Worm (Caenorhabditis elegans): ENCODE results near the gene C43F9.11.

The C43F9.11 gene

ce11 chrIV:10609920-10610319 is 13.3 kb downstream of the C43F9.11 start:
- TF ChIP-seq hlh-17 (GFP tag; optimal IDR thresholded peaks at IDR 0.05; ENCODE audit: borderline replicate concordance) (no peak), ztf-11 (tag; optimal IDR thresholded peaks at IDR 0.05) (no peak), ces-1 (GFP tag; optimal IDR thresholded peaks at IDR 0.05) (no peak), elt-3 (tag; optimal IDR thresholded peaks at IDR 0.05) (peak in 5 of 6 experiments; percentile 46 to 79 (median 61)), lin-14 (GFP tag; optimal IDR thresholded peaks at IDR 0.05) (peak; percentile 51), sox-4 (tag; optimal IDR thresholded peaks at IDR 0.05) (no peak), dsc-1 (tag; optimal IDR thresholded peaks at IDR 0.05) (no peak), nhr-84 (tag; optimal IDR thresholded peaks at IDR 0.05) (no peak), mef-2 (tag; optimal IDR thresholded peaks at IDR 0.05) (no peak), nhr-85 (tag) (peak; percentile 80), blmp-1 (tag; optimal IDR thresholded peaks at IDR 0.05) (peak; percentile 55), nhr-20 (tag; optimal IDR thresholded peaks at IDR 0.05) (peak; percentile 21)

ce11 chrIV:10612281-10612680 is 15.7 kb downstream of the C43F9.11 start:
- peak in 1 of 6 experiments; percentile 3 for TF ChIP-seq elt-3 (tag; optimal IDR thresholded peaks at IDR 0.05)
- no peak for TF ChIP-seq nhr-11 (tag; optimal IDR thresholded peaks at IDR 0.05)
- TF ChIP-seq fkh-10 (GFP tag; optimal IDR thresholded peaks at IDR 0.05): no peak
- TF ChIP-seq nhr-71 (tag; optimal IDR thresholded peaks at IDR 0.05): peak; percentile 19
- no peak for TF ChIP-seq egl-13 (tag; optimal IDR thresholded peaks at IDR 0.05)
- TF ChIP-seq blmp-1 (tag; optimal IDR thresholded peaks at IDR 0.05): peak; percentile 69
- TF ChIP-seq hpl-2 (GFP tag; optimal IDR thresholded peaks at IDR 0.05): no peak
- TF ChIP-seq nhr-20 (tag; optimal IDR thresholded peaks at IDR 0.05): peak; percentile 27
- TF ChIP-seq snu-23 (GFP tag; optimal IDR thresholded peaks at IDR 0.05): peak; percentile 12
- TF ChIP-seq lin-14 (GFP tag; optimal IDR thresholded peaks at IDR 0.05): peak; percentile 36
- peak; percentile 83 for TF ChIP-seq nhr-85 (tag)

ce11 chrIV:10614918-10615477 is 18.4 kb downstream of the C43F9.11 start, which contains the start of gene ptr-14:
Gene ptr-14 (plus strand): TSS chrIV:10615427.
- TF ChIP-seq lsy-2 (tag; optimal IDR thresholded peaks at IDR 0.05) (no peak), nhr-85 (tag) (peak; percentile 50)

ce11 chrIV:10616366-10616765 is 19.8 kb downstream of the C43F9.11 start:
- no peak for TF ChIP-seq mef-2 (tag; optimal IDR thresholded peaks at IDR 0.05)
- TF ChIP-seq elt-3 (tag; optimal IDR thresholded peaks at IDR 0.05): peak in 1 of 6 experiments; percentile 57
- no peak for TF ChIP-seq tlp-1 (tag; optimal IDR thresholded peaks at IDR 0.05)
- peak; percentile 76 for TF ChIP-seq blmp-1 (tag; optimal IDR thresholded peaks at IDR 0.05)
- TF ChIP-seq efl-1 (optimal IDR thresholded peaks at IDR 0.05): no peak
- TF ChIP-seq efl-1 (GFP tag; optimal IDR thresholded peaks at IDR 0.05 in 1 of 2): peak in 1 of 2 experiments; percentile 21
- TF ChIP-seq nhr-237 (tag; optimal IDR thresholded peaks at IDR 0.05): no peak

ce11 chrIV:10617099-10617498 is 20.5 kb downstream of the C43F9.11 start:
- TF ChIP-seq blmp-1 (tag; optimal IDR thresholded peaks at IDR 0.05) (peak; percentile 44), alr-1 (tag; optimal IDR thresholded peaks at IDR 0.05; ENCODE audit: borderline replicate concordance) (no peak), dpl-1 (GFP tag; optimal IDR thresholded peaks at IDR 0.05) (no peak), nhr-85 (tag) (peak; percentile 66), snu-23 (GFP tag; optimal IDR thresholded peaks at IDR 0.05) (peak; percentile 24), elt-3 (tag; optimal IDR thresholded peaks at IDR 0.05) (peak in 1 of 6 experiments; percentile 46), grh-1 (GFP tag; IDR thresholded peaks at IDR 0.05) (no peak), lin-35 (GFP tag; optimal IDR thresholded peaks at IDR 0.05) (peak in 1 of 2 experiments; percentile 12), efl-1 (optimal IDR thresholded peaks at IDR 0.05) (no peak), efl-1 (GFP tag; optimal IDR thresholded peaks at IDR 0.05 in 1 of 2) (peak in 1 of 2 experiments; percentile 18), lin-14 (GFP tag; optimal IDR thresholded peaks at IDR 0.05) (peak; percentile 65), nhr-20 (tag; optimal IDR thresholded peaks at IDR 0.05) (peak; percentile 50)

- no peak for TF ChIP-seq sox-4 (tag; optimal IDR thresholded peaks at IDR 0.05)
- no peak for TF ChIP-seq lin-13 (GFP tag; optimal IDR thresholded peaks at IDR 0.05)
- TF ChIP-seq efl-1 (optimal IDR thresholded peaks at IDR 0.05): no peak
- no peak for TF ChIP-seq efl-1 (GFP tag; optimal IDR thresholded peaks at IDR 0.05 in 1 of 2)
- no peak for TF ChIP-seq efl-3 (GFP tag; optimal IDR thresholded peaks at IDR 0.05)
- TF ChIP-seq nhr-76 (tag; optimal IDR thresholded peaks at IDR 0.05): no peak
- TF ChIP-seq egl-27 (tag; optimal IDR thresholded peaks at IDR 0.05): no peak
These were observed 24.2 kb downstream of the C43F9.11 start, which contains the start of gene R09H10.7 for ce11 chrIV:10620811-10621210. Gene R09H10.7 (plus strand): TSS chrIV:10621111.

Data from whole organism, L1 larva.